Fruit fly (Drosophila melanogaster): Measurements from ENCODE around the gene Myc.

The Myc gene

dm6 chrX:3360437-3361075 is 12.4 kb upstream of the Myc start (continued):
- no peak for TF ChIP-seq CG8089 (GFP tag; optimal IDR thresholded peaks at IDR 0.05)
- TF ChIP-seq zfh1 (GFP tag; IDR thresholded peaks at IDR 0.05) = no peak
- peak; percentile 46 for TF ChIP-seq CG17829 (tag; optimal IDR thresholded peaks at IDR 0.05)
- TF ChIP-seq CG10979 (tag; optimal IDR thresholded peaks at IDR 0.05) = peak; percentile 51
- TF ChIP-seq tap (tag; optimal IDR thresholded peaks at IDR 0.05) = peak; percentile 50
- peak; percentile 71 for TF ChIP-seq Dip3 (GFP tag; optimal IDR thresholded peaks at IDR 0.05)
- no peak for TF ChIP-seq B-H2 (GFP tag; optimal IDR thresholded peaks at IDR 0.05)
- peak; percentile 60 for TF ChIP-seq CG8944 (GFP tag; optimal IDR thresholded peaks at IDR 0.05)
- TF ChIP-seq nmo (GFP tag; optimal IDR thresholded peaks at IDR 0.05) = peak; percentile 66
- TF ChIP-seq sima (GFP tag; optimal IDR thresholded peaks at IDR 0.05) = no peak
- TF ChIP-seq peb (GFP tag; IDR thresholded peaks at IDR 0.05) = no peak
- TF ChIP-seq HLHmδ (GFP tag; optimal IDR thresholded peaks at IDR 0.05) = no peak
- TF ChIP-seq D19A (tag; optimal IDR thresholded peaks at IDR 0.05) = peak; percentile 54
- peak; percentile 71 for TF ChIP-seq PHDP (tag; optimal IDR thresholded peaks at IDR 0.05)
- TF ChIP-seq ind (GFP tag; optimal IDR thresholded peaks at IDR 0.05) = peak; percentile 67
- no peak for TF ChIP-seq CG10959 (GFP tag; IDR thresholded peaks at IDR 0.05)
- peak; percentile 61 for TF ChIP-seq CG6765 (GFP tag; optimal IDR thresholded peaks at IDR 0.05)
- TF ChIP-seq TFAM (GFP tag; optimal IDR thresholded peaks at IDR 0.05) = no peak
- peak; percentile 43 for TF ChIP-seq nerfin-1 (tag; optimal IDR thresholded peaks at IDR 0.05)
- TF ChIP-seq gce (GFP tag; IDR thresholded peaks at IDR 0.05) = no peak
- peak; percentile 61 for TF ChIP-seq CG16815 (GFP tag; optimal IDR thresholded peaks at IDR 0.05)
- TF ChIP-seq CG3995 (GFP tag; optimal IDR thresholded peaks at IDR 0.05) = peak; percentile 30
- peak; percentile 28 for TF ChIP-seq gcm (GFP tag; optimal IDR thresholded peaks at IDR 0.05)
- TF ChIP-seq CG11696 (GFP tag; IDR thresholded peaks at IDR 0.05) = no peak
- peak; percentile 35; the same call in 1 of the 3 replicates for TF ChIP-seq Aef1 (GFP tag; IDR thresholded peaks at IDR 0.05)
- TF ChIP-seq CG17328 (GFP tag; IDR thresholded peaks at IDR 0.05) = peak; percentile 53; the same call in 1 of the 2 replicates
- TF ChIP-seq crol (GFP tag; IDR thresholded peaks at IDR 0.05) = no peak
- TF ChIP-seq CG10209 (GFP tag; optimal IDR thresholded peaks at IDR 0.05) = peak; percentile 68
- TF ChIP-seq CG33557 (GFP tag; optimal IDR thresholded peaks at IDR 0.05) = no peak
- peak; percentile 44 for TF ChIP-seq NK7.1 (GFP tag; optimal IDR thresholded peaks at IDR 0.05)
- TF ChIP-seq CG10431 (GFP tag; optimal IDR thresholded peaks at IDR 0.05) = no peak
- TF ChIP-seq CG10274 (GFP tag; optimal IDR thresholded peaks at IDR 0.05) = peak; percentile 98
- TF ChIP-seq gsb (GFP tag; IDR thresholded peaks at IDR 0.05) = 0 out of 2 replicates have a peak, but pooled peaks have one; percentile 16
- TF ChIP-seq rib (GFP tag; IDR thresholded peaks at IDR 0.05) = peak; percentile 18; the same call in 1 of the 2 replicates
- no peak for TF ChIP-seq yki (optimal IDR thresholded peaks at IDR 0.05)
- TF ChIP-seq bbx (GFP tag; IDR thresholded peaks at IDR 0.05; ENCODE audit: partially characterized antibody) = no peak
- TF ChIP-seq pho (GFP tag; optimal IDR thresholded peaks at IDR 0.05) = peak; percentile 69
- peak; percentile 53 for TF ChIP-seq fd3F (GFP tag; optimal IDR thresholded peaks at IDR 0.05)
- peak; percentile 63 for TF ChIP-seq sob (GFP tag; IDR thresholded peaks at IDR 0.05)
- TF ChIP-seq CG13624 (GFP tag; optimal IDR thresholded peaks at IDR 0.05) = peak; percentile 82
- TF ChIP-seq CG14860 (GFP tag; IDR thresholded peaks at IDR 0.05; ENCODE audit: partially characterized antibody) = no peak
- peak; percentile 56 for TF ChIP-seq Chrac-16 (GFP tag; optimal IDR thresholded peaks at IDR 0.05)
- no peak for TF ChIP-seq CG3726 (GFP tag; IDR thresholded peaks at IDR 0.05)
- TF ChIP-seq CoRest (tag; optimal IDR thresholded peaks at IDR 0.05) = peak; percentile 85
- peak; percentile 50 for TF ChIP-seq nau (GFP tag; optimal IDR thresholded peaks at IDR 0.05)
- peak; percentile 60; the same call in 1 of the 4 replicates for TF ChIP-seq Gug (GFP tag; IDR thresholded peaks at IDR 0.05)
- TF ChIP-seq CG17568 (GFP tag; optimal IDR thresholded peaks at IDR 0.05) = peak; percentile 12
- peak; percentile 39 for TF ChIP-seq caup (GFP tag; optimal IDR thresholded peaks at IDR 0.05; ENCODE audit: severe bottlenecking)
- TF ChIP-seq fu2 (GFP tag; optimal IDR thresholded peaks at IDR 0.05) = peak; percentile 71
- TF ChIP-seq Adf1 (GFP tag; IDR thresholded peaks at IDR 0.05) = no peak
